Fruit fly (Drosophila melanogaster): ENCODE measurements around the gene CG13901.

Gene CG13901

DNA sequence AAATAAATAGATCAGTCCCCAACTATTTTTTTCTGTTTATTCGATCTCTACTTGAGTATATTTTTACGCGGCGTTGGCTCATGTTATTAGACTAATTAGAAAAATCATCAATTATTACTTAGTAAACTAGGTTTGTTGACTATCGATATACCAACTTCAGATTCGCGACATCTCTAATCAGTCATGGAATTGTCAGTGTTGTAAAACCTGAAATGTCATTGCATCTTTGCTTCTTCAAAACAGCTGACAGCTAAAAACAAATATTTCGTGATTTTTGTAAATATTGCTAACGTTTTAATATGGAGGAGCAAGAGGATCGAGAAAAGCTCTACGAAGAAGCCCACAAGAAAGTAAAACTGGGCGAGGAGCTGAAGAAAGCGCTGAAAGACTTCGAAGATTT is 3.7 kb downstream of the CG13901 start, which contains the start of gene CG42553 (continued):
- TF ChIP-seq aop (GFP tag; IDR thresholded peaks at IDR 0.05) (no peak), Stat92E (GFP tag; optimal IDR thresholded peaks at IDR 0.05) (no peak), Ets97D (GFP tag; optimal IDR thresholded peaks at IDR 0.05) (no peak), CG13123 (GFP tag; optimal IDR thresholded peaks at IDR 0.05) (no peak), CG10431 (GFP tag; optimal IDR thresholded peaks at IDR 0.05) (no peak), kni (GFP tag; optimal IDR thresholded peaks at IDR 0.05) (no peak), CG8388 (GFP tag; optimal IDR thresholded peaks at IDR 0.05) (no peak), ttk (GFP tag; IDR thresholded peaks at IDR 0.05) (no peak), CrebB (tag; optimal IDR thresholded peaks at IDR 0.05) (no peak), CG6854 (GFP tag; optimal IDR thresholded peaks at IDR 0.05) (no peak), zf30C (GFP tag; optimal IDR thresholded peaks at IDR 0.05) (no peak), nau (GFP tag; optimal IDR thresholded peaks at IDR 0.05) (no peak), ftz-f1 (GFP tag; optimal IDR thresholded peaks at IDR 0.05) (no peak), CG15601 (tag; optimal IDR thresholded peaks at IDR 0.05) (no peak), da (GFP tag; optimal IDR thresholded peaks at IDR 0.05) (no peak), Meics (GFP tag; optimal IDR thresholded peaks at IDR 0.05) (no peak), CG8359 (GFP tag; optimal IDR thresholded peaks at IDR 0.05; ENCODE audit: borderline replicate concordance) (no peak), salm (tag; optimal IDR thresholded peaks at IDR 0.05) (no peak), ATbp (GFP tag; optimal IDR thresholded peaks at IDR 0.05) (no peak), TFAM (GFP tag; optimal IDR thresholded peaks at IDR 0.05) (no peak), unpg (GFP tag; optimal IDR thresholded peaks at IDR 0.05) (no peak), exex (tag; optimal IDR thresholded peaks at IDR 0.05) (no peak), Spps (tag; optimal IDR thresholded peaks at IDR 0.05) (no peak), Tbp (GFP tag; optimal IDR thresholded peaks at IDR 0.05) (no peak), CG11093 (GFP tag; IDR thresholded peaks at IDR 0.05) (no peak), sna (GFP tag; IDR thresholded peaks at IDR 0.05; ENCODE audit: partially characterized antibody) (peak; percentile 28; the same call in 1 of the 2 replicates), CG6175 (GFP tag; IDR thresholded peaks at IDR 0.05) (no peak), CG2875 (GFP tag; optimal IDR thresholded peaks at IDR 0.05) (no peak), Dll (GFP tag; IDR thresholded peaks at IDR 0.05; ENCODE audit: partially characterized antibody) (peak; percentile 63), CG12391 (tag; optimal IDR thresholded peaks at IDR 0.05) (no peak), lbe (GFP tag; optimal IDR thresholded peaks at IDR 0.05) (peak; percentile 21), CG2712 (tag; optimal IDR thresholded peaks at IDR 0.05) (no peak), E2f1 (GFP tag; IDR thresholded peaks at IDR 0.05) (no peak), CG18262 (tag; optimal IDR thresholded peaks at IDR 0.05) (no peak), CG2202 (tag; optimal IDR thresholded peaks at IDR 0.05) (no peak), CG9609 (GFP tag; optimal IDR thresholded peaks at IDR 0.05) (no peak), dan (GFP tag; IDR thresholded peaks at IDR 0.05) (no peak), Dbx (GFP tag; IDR thresholded peaks at IDR 0.05) (no peak), Med (GFP tag) (peak; percentile 82), CG10267 (tag; optimal IDR thresholded peaks at IDR 0.05) (peak; percentile 91), Antp (GFP tag; optimal IDR thresholded peaks at IDR 0.05) (no peak), YL-1 (GFP tag; optimal IDR thresholded peaks at IDR 0.05) (peak; percentile 20), nmo (GFP tag; optimal IDR thresholded peaks at IDR 0.05) (no peak), bsh (GFP tag; optimal IDR thresholded peaks at IDR 0.05) (no peak), CG4707 (GFP tag; optimal IDR thresholded peaks at IDR 0.05) (no peak), CG17359 (tag; optimal IDR thresholded peaks at IDR 0.05) (no peak), C15 (GFP tag; IDR thresholded peaks at IDR 0.05) (no peak), D (optimal IDR thresholded peaks at IDR 0.05) (no peak), D (GFP tag; optimal IDR thresholded peaks at IDR 0.05) (no peak), Lpt (GFP tag; optimal IDR thresholded peaks at IDR 0.05) (no peak), CG3726 (GFP tag; IDR thresholded peaks at IDR 0.05) (no peak)

Data from whole organism, embryonic.